Worm (Caenorhabditis elegans) whole organism, L4/young adult: ENCODE data around the gene clec-187.

Experiments used
- W03F9.2 ChIP-seq: fragments of 150-350 bp; optimal IDR thresholded peaks from 2 replicates; lab custom pipeline; 2014; ENCODE audit warnings: missing biosample characterization, missing genetic modification characterization
- him-1 ChIP-seq: sonication (generic microtip); optimal IDR thresholded peaks from 2 replicates; lab custom pipeline; 2016; ENCODE audit warnings: missing genotype, missing genetic modification reagents, missing genetic modification characterization, missing compliant biosample characterization

DNA sequence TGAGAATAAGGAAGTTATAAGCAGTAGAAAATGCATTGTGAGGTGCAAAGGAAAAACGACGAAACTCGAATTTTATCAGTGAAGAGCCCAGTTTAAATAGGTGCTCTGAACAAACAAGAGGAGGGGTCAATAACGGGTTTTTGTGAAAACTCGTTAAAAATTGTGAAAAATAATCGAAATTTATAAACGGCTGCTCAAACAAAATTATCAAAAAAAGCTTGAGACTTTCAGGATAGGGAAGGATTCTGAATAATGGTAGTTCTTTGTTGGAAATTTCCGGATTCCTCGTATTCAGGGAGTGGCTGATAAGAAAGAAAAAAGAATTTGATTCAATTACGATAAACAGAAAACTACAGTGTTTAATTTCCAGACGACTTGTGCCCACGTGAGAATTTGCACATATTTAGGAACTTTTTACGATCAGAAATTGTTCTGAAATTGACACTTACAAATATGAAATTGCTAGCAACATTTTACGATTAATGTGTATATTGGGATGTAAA, at the start of gene clec-187:
- TF ChIP-seq W03F9.2 (tag; lab: Kevin White, UChicago) (no peak), him-1 (tag; lab: Kevin White, UChicago) (no peak)
